Fruit fly (Drosophila melanogaster): ENCODE data around the gene tnc.

- TF ChIP-seq psq (optimal IDR thresholded peaks at IDR 0.05) = no peak
- no peak for TF ChIP-seq CG8478 (optimal IDR thresholded peaks at IDR 0.05)
- TF ChIP-seq usp (GFP tag; optimal IDR thresholded peaks at IDR 0.05) = no peak
- TF ChIP-seq pan (optimal IDR thresholded peaks at IDR 0.05) = no peak
- TF ChIP-seq EcR (GFP tag; optimal IDR thresholded peaks at IDR 0.05) = no peak
Measured at dm6 chr3R:25047504-25047903, 63.3 kb downstream of the tnc start, which contains the start of gene CG11790.

Measured in whole organism.